Fruit fly (Drosophila melanogaster): ENCODE data around the gene CG15254.

DNA sequence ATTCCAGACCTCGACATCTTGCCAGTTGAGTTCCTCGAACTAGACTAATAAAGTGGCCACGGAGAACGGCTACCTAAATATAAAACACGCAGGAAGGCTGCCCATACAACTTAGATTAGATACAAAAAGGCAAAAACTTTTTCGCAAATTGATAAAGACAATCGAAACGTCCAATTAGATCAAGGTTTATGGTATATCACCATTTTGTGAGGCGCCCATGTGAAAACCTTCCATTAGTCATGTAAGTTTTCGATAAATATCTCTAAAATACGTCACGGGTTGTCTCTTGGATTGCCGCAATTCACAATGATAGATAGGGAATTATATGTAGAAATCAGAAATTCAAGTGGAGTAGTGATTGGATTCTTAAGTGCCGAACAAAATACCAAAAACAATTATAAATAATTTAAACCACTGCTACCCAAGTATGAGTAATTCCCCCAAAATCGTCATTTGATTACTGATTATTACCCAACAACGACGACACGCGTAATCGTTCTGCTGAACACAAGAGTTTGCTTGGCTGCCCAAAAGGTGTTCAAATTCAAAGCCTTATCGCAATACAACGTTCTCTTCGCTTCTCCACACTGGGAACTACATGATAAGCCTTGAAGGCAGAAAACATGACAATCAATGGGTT lies 2.8 kb downstream of the CG15254 start, which contains the start of gene CG15255:
- TF ChIP-seq Sin3A (optimal IDR thresholded peaks at IDR 0.05) (no peak), insv (optimal IDR thresholded peaks at IDR 0.05) (no peak), h (optimal IDR thresholded peaks at IDR 0.05) (no peak), psq (optimal IDR thresholded peaks at IDR 0.05) (no peak), ttk (optimal IDR thresholded peaks at IDR 0.05) (no peak)
